Worm (Caenorhabditis elegans) whole organism, midembryonic: ENCODE results near the gene ncr-2.

Source experiments
- cog-1 ChIP-seq: sonication (generic microtip); optimal IDR thresholded peaks from 2 replicates; lab custom pipeline; 2016; ENCODE audit warnings: missing genetic modification characterization, missing compliant biosample characterization
- flt-1 ChIP-seq: fragments of 200-800 bp; sonication (Bioruptor generic); IDR thresholded peaks from 2 replicates; pipeline ENCODE4 v1.3.6; 2022; ENCODE audit warnings: missing genetic modification characterization, missing compliant biosample characterization

DNA sequence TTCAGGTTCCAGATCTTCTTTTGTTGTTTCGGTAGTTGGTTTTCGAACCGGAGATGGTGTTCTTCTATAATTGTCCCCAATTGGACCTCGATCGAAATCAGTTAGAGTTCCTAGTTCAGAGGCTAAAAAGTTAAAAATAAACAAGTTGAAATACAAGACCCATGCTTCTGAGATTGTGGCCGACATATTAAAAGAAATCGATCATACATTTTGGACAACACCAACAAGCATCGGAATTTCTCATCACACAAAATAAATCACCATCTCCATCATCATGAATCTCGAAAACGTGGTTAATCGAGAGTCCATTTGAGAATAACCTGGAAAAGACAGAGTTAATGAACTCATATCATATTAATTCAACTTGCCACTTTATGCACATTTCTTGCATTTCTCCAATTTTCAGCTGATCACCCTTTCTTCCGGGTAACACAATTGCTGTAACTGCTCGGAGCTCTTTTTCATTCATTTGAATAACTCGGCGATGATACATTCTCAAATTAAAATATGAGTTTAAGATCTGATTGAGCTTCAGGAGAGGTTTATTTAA is 13.6 kb downstream of the ncr-2 start, which contains the start of the genes mps-4 and F09G8.10:
- no peak for TF ChIP-seq flt-1
- no peak for TF ChIP-seq cog-1
